Worm (Caenorhabditis elegans): ENCODE measurements around the gene toc-1.

- TF ChIP-seq nhr-6 (tag; optimal IDR thresholded peaks at IDR 0.05) (peak; percentile 60), ceh-16 (tag; optimal IDR thresholded peaks at IDR 0.05) (peak; percentile 50), skn-1 (tag; optimal IDR thresholded peaks at IDR 0.05) (peak; percentile 49), nhr-11 (tag; optimal IDR thresholded peaks at IDR 0.05) (no peak), unc-62 (GFP tag; optimal IDR thresholded peaks at IDR 0.05) (no peak), nhr-10 (tag; optimal IDR thresholded peaks at IDR 0.05) (no peak), blmp-1 (tag; optimal IDR thresholded peaks at IDR 0.05; ENCODE audit: insufficient read depth) (peak; percentile 36), F13H6.1 (tag; optimal IDR thresholded peaks at IDR 0.05) (peak; percentile 74), elt-3 (tag; optimal IDR thresholded peaks at IDR 0.05) (no peak)
Observed at ce11 chrIII:5227831-5228467, 47.1 kb upstream of the toc-1 start, which contains the start of the genes C34E10.12, C34E10.10 and atp-2.

All from whole organism, L2 larva.